Worm (Caenorhabditis elegans) whole organism, early embryonic: Measurements from ENCODE around the gene F09E10.1.

Experiments
- B0310.2 ChIP-seq: sonication (generic microtip); optimal IDR thresholded peaks from 2 replicates; lab custom pipeline; 2016; ENCODE audit warnings: mild to moderate bottlenecking, missing genetic modification characterization, missing compliant biosample characterization
- F13C5.2 ChIP-seq: sonication (generic microtip); optimal IDR thresholded peaks from 2 replicates; lab custom pipeline; 2017; ENCODE audit warnings: mild to moderate bottlenecking, missing genetic modification characterization, inconsistent platforms, missing compliant biosample characterization
- aly-1 ChIP-seq: sonication (generic microtip); optimal IDR thresholded peaks from 2 replicates; lab custom pipeline; 2016; ENCODE audit warnings: missing genetic modification characterization, missing compliant biosample characterization
- ama-1 ChIP-seq: fragments of 150-350 bp; optimal IDR thresholded peaks from 2 replicates; lab custom pipeline; 2014
- ceh-13 ChIP-seq: fragments of 200-800 bp; sonication (Bioruptor generic); optimal IDR thresholded peaks from 2 replicates; lab custom pipeline; 2018; ENCODE audit warnings: mild to moderate bottlenecking, missing genetic modification characterization, missing compliant biosample characterization
- ceh-36 ChIP-seq: sonication (generic microtip); optimal IDR thresholded peaks from 2 replicates; lab custom pipeline; 2016; ENCODE audit warnings: missing genetic modification characterization, inconsistent platforms, missing compliant biosample characterization
- ets-7 ChIP-seq: sonication (generic microtip); optimal IDR thresholded peaks from 2 replicates; lab custom pipeline; 2016; ENCODE audit warnings: missing genotype, missing genetic modification characterization, missing compliant biosample characterization
- flt-1 ChIP-seq: fragments of 200-800 bp; sonication (Bioruptor generic); IDR thresholded peaks from 2 replicates; pipeline ENCODE4 v1.3.6; 2022; ENCODE audit warnings: missing genetic modification characterization, missing compliant biosample characterization
- hmbx-1 ChIP-seq: sonication (generic microtip); optimal IDR thresholded peaks from 2 replicates; lab custom pipeline; 2016; ENCODE audit warnings: mild to moderate bottlenecking, missing genetic modification characterization, missing compliant biosample characterization
- hmg-4 ChIP-seq: fragments of 200-800 bp; sonication (Bioruptor generic); optimal IDR thresholded peaks from 2 replicates; lab custom pipeline; 2018; ENCODE audit warnings: mild to moderate bottlenecking, missing genetic modification characterization, missing compliant biosample characterization
- hnd-1 ChIP-seq: sonication (generic microtip); optimal IDR thresholded peaks from 2 replicates; lab custom pipeline; 2016; ENCODE audit warnings: missing genetic modification characterization, missing compliant biosample characterization
- pes-1 ChIP-seq: fragments of 200-800 bp; sonication (Bioruptor generic); IDR thresholded peaks from 2 replicates; pipeline ENCODE4 v1.3.6; 2022; ENCODE audit warnings: missing genetic modification reagents, missing genetic modification characterization, missing compliant biosample characterization
- scrt-1 ChIP-seq: fragments of 200-800 bp; sonication (Bioruptor generic); IDR thresholded peaks from 2 replicates; pipeline ENCODE4 v1.3.6; 2022; ENCODE audit warnings: missing genetic modification characterization, missing compliant biosample characterization
- sea-1 ChIP-seq: fragments of 200-800 bp; sonication (Bioruptor generic); conservative IDR thresholded peaks from 2 replicates; pipeline ENCODE4 v1.3.6; 2022; ENCODE audit warnings: missing genetic modification characterization, missing compliant biosample characterization
- tbx-11 ChIP-seq: fragments of 200-800 bp; sonication (Bioruptor generic); IDR thresholded peaks from 2 replicates; pipeline ENCODE4 v1.3.6; 2022; ENCODE audit warnings: missing genetic modification characterization, missing compliant biosample characterization
- tbx-37 ChIP-seq: fragments of 200-800 bp; sonication (Bioruptor generic); conservative IDR thresholded peaks from 2 replicates; pipeline ENCODE4 v1.3.6; 2022; ENCODE audit warnings: missing genetic modification reagents, missing genetic modification characterization, missing compliant biosample characterization
- tra-4 ChIP-seq: sonication (generic microtip); optimal IDR thresholded peaks from 2 replicates; lab custom pipeline; 2017; ENCODE audit warnings: missing genetic modification characterization, missing compliant biosample characterization

Gene F09E10.1

ce11 chrX:1549095-1549494 lies 46.5 kb downstream of the F09E10.1 start:
- TF ChIP-seq F13C5.2 (tag; lab: Kevin White, UChicago) (no peak), ceh-13 (GFP tag; lab: Kevin White, UChicago) (no peak), ceh-36 (tag; lab: Kevin White, UChicago) (no peak), tbx-37 (no peak), scrt-1 (GFP tag; lab: Robert Waterston, UW) (no peak), B0310.2 (tag; lab: Kevin White, UChicago) (no peak), hmg-4 (GFP tag; lab: Kevin White, UChicago) (no peak), aly-1 (tag; lab: Kevin White, UChicago) (no peak), ets-7 (tag; lab: Kevin White, UChicago) (no peak), tra-4 (tag; lab: Kevin White, UChicago) (no peak), sea-1 (GFP tag; lab: Robert Waterston, UW) (no peak), hnd-1 (tag; lab: Kevin White, UChicago) (no peak), flt-1 (GFP tag; lab: Robert Waterston, UW) (no peak), hmbx-1 (tag; lab: Kevin White, UChicago) (no peak), tbx-11 (no peak), pes-1 (no peak), ama-1 (lab: Kevin White, UChicago) (no peak)
